Worm (Caenorhabditis elegans): ENCODE data around the gene C23H4.8.

Gene C23H4.8

DNA sequence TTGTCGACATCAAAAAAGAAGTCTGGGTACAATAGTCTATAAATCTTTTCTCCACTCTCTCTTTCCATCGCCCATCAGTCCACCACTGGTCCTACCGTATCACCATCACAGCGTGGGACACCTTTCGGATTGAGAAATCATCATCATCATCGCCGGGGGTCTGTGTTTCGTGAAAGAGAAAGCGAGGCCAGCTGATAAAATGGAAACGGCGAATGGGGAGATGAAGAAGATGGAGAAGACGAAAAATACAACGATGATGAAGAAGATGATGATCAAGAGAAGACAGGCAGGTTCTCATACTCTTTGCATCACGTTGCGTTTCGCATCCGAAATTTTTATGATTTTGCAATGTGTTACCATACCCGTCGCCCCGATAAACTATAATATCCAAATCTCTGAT is 40.6 kb upstream of the C23H4.8 start (continued):
- no peak for TF ChIP-seq R02D3.7 (tag; optimal IDR thresholded peaks at IDR 0.05)
- no peak for TF ChIP-seq aly-2 (tag; optimal IDR thresholded peaks at IDR 0.05)
- no peak for TF ChIP-seq mab-5 (tag; optimal IDR thresholded peaks at IDR 0.05)
- no peak for TF ChIP-seq ama-1 (optimal IDR thresholded peaks at IDR 0.05)
- no peak for TF ChIP-seq nhr-6 (tag; optimal IDR thresholded peaks at IDR 0.05)
- TF ChIP-seq C34F6.9 (tag; optimal IDR thresholded peaks at IDR 0.05) = no peak
- TF ChIP-seq ztf-4 (tag; optimal IDR thresholded peaks at IDR 0.05) = no peak
- no peak for TF ChIP-seq ceh-82 (tag; optimal IDR thresholded peaks at IDR 0.05)
- no peak for TF ChIP-seq lin-11 (tag; optimal IDR thresholded peaks at IDR 0.05)
- TF ChIP-seq alr-1 (tag; optimal IDR thresholded peaks at IDR 0.05) = no peak
- TF ChIP-seq zag-1 (tag; optimal IDR thresholded peaks at IDR 0.05) = no peak
- no peak for TF ChIP-seq peb-1 (tag; optimal IDR thresholded peaks at IDR 0.05)

DNA sequence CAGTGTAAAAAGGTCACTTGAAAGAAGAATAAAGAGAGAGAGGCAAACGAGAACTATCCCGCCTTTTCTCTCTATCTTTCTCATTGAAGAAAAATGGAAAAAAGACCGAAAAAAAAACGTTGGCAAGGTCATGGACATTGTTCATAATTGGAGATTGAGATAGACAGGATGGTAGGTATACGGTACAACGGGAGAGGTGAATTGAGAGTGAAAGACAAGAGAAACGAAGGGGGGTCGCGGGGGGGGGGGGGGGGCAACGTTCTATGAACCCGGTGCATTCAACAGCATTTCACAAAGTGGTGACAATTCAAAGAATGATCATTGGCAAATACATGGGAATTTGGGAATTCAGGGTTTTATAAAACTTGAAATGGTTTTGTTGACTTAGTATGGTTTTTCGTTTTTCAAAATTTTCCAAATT is 40.2 kb upstream of the C23H4.8 start:
- TF ChIP-seq unc-62 (GFP tag; optimal IDR thresholded peaks at IDR 0.05) = no peak
- no peak for TF ChIP-seq nhr-6 (tag; optimal IDR thresholded peaks at IDR 0.05)
- no peak for TF ChIP-seq ztf-4 (tag; optimal IDR thresholded peaks at IDR 0.05)
- peak; percentile 45 for TF ChIP-seq crh-2 (tag; optimal IDR thresholded peaks at IDR 0.05)
- no peak for TF ChIP-seq sem-4 (tag; optimal IDR thresholded peaks at IDR 0.05)
- TF ChIP-seq fos-1 (tag; optimal IDR thresholded peaks at IDR 0.05) = no peak
- no peak for TF ChIP-seq snpc-4 (tag; optimal IDR thresholded peaks at IDR 0.05)
- TF ChIP-seq nhr-25 (tag; optimal IDR thresholded peaks at IDR 0.05) = peak; percentile 68
- no peak for TF ChIP-seq skn-1 (tag; optimal IDR thresholded peaks at IDR 0.05)

DNA sequence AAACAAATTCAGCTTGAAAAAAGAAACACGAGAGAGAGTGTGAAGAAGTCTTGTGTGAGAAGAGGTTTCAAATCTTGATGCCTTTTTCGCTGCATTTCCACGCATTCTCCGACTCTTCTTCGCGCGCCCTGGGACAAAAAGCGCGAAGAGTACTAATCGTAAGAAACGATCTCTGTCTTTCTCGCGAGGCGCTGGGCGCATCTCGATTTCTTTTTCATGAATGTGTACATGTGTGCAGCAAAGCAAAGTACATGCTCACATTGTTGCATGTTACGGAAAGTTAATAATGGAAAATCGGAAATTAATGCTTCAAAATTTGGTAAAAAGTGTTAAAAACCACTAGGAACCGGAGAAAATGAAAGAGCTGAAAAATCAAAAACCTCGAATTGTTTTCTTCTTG is 39.5 kb upstream of the C23H4.8 start:
- TF ChIP-seq nhr-25 (tag; optimal IDR thresholded peaks at IDR 0.05) (no peak), aly-2 (tag; optimal IDR thresholded peaks at IDR 0.05) (no peak), nhr-10 (tag; optimal IDR thresholded peaks at IDR 0.05) (no peak), mbf-1 (tag; optimal IDR thresholded peaks at IDR 0.05) (no peak), sem-4 (tag; optimal IDR thresholded peaks at IDR 0.05) (peak; percentile 21), nhr-129 (tag; optimal IDR thresholded peaks at IDR 0.05) (no peak), nhr-23 (tag; optimal IDR thresholded peaks at IDR 0.05) (no peak), nhr-237 (tag; optimal IDR thresholded peaks at IDR 0.05) (no peak), egl-27 (tag; optimal IDR thresholded peaks at IDR 0.05) (no peak), unc-55 (GFP tag; optimal IDR thresholded peaks at IDR 0.05) (peak; percentile 3), lin-39 (tag; optimal IDR thresholded peaks at IDR 0.05) (no peak), peb-1 (tag; optimal IDR thresholded peaks at IDR 0.05) (no peak), ceh-82 (tag; optimal IDR thresholded peaks at IDR 0.05) (no peak)

DNA sequence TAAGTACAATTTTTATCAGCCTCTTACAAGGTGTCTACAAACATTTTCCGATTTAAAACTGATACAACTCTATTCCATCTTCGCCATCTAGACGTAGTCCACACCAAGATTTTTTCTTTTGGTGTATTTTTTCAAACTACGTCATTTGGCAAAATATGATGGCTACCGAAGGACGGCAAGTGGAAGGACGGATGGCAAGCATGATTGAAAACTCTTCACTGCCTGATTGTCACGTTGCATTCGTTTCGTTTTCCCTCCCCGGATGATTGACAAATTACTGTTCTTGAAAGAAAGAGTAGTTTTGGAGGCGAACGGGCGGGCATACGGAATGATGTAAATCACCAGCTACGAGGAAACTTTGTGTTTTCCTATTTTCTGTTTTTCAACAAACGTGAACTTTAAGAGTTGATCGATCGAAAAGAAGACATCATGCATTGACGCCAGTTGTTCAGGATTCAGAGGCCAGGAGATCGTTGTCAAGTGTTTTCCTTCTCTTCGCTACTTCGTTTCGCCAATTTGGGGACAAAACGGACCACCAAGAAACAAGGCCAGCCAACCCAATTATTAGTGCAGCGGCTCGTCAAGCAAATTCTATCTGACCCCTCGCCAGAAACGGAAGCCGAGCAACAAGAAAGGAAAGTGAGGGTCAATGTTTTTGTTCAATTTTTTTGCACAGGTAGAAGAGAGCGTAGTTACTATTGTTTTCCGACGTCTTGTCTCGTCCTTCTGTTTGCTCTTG is 38.5 kb upstream of the C23H4.8 start:
- peak; percentile 62 for TF ChIP-seq nhr-25 (tag; optimal IDR thresholded peaks at IDR 0.05)
- no peak for TF ChIP-seq egl-27 (tag; optimal IDR thresholded peaks at IDR 0.05)
- peak in 1 of 2 experiments; percentile 7 for TF ChIP-seq lsy-2 (tag; optimal IDR thresholded peaks at IDR 0.05)
- peak; percentile 5 for TF ChIP-seq crh-2 (tag; optimal IDR thresholded peaks at IDR 0.05)
- peak; percentile 13 for TF ChIP-seq C34F6.9 (tag; optimal IDR thresholded peaks at IDR 0.05)
- TF ChIP-seq sem-4 (tag; optimal IDR thresholded peaks at IDR 0.05) = peak; percentile 27

DNA sequence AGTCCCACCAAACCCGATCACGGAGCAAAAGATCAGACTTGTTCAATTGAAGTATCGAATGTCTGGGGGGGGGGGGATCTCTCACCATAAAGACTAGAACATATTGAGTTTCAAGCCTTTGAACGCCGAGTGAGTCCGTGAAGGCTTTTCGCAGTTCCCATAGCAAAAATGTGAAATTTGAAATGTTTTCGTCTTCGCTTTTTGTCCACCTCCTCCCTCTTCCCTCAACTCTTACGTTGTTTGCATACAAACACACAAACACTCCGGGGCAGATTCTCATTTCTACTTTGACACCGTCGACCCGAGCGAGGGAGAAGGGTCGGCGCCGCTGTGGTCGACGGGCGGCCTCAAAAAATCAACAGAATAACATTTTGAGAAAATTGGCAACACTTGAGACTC is 38.0 kb upstream of the C23H4.8 start:
- peak; percentile 58 for TF ChIP-seq sma-9 (GFP tag; optimal IDR thresholded peaks at IDR 0.05)
- TF ChIP-seq sma-9 (tag; optimal IDR thresholded peaks at IDR 0.05) = no peak
- TF ChIP-seq F13H6.1 (tag; optimal IDR thresholded peaks at IDR 0.05) = peak; percentile 75
- no peak for TF ChIP-seq zag-1 (tag; optimal IDR thresholded peaks at IDR 0.05)
- no peak for TF ChIP-seq peb-1 (tag; optimal IDR thresholded peaks at IDR 0.05)
- peak; percentile 3 for TF ChIP-seq nhr-129 (tag; optimal IDR thresholded peaks at IDR 0.05)

DNA sequence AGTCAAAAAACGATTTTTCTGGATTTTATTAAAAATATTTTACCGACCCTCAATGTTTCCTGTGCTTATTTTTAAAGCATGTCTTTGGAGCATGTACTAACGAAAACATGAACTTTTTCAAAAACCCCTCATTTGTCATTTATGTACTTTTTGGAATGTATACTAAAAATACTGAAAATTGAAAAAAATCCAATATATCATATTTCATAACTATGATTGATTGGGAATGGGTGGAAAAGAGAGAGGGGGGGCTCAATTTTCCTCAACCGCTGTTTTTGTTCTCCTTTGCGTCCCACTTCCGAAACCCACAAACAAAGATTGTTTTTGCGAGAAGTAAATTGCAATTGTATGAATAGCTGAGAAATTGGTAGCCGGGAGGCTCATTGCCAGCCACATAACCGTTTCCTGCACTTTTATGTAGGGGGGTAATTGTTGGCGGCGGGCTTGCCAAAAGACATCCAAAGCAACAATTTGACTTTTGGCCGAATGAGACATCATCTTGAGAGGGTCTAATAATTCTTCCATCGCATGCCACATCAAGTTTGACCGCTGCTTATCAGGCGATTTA is 37.1 kb upstream of the C23H4.8 start:
- no peak for TF ChIP-seq nhr-77 (tag; optimal IDR thresholded peaks at IDR 0.05)
- no peak for TF ChIP-seq sem-4 (tag; optimal IDR thresholded peaks at IDR 0.05)
- peak; percentile 48 for TF ChIP-seq mab-5 (tag; optimal IDR thresholded peaks at IDR 0.05)
- peak; percentile 73 for TF ChIP-seq unc-55 (GFP tag; optimal IDR thresholded peaks at IDR 0.05)
- no peak for TF ChIP-seq blmp-1 (tag; optimal IDR thresholded peaks at IDR 0.05; ENCODE audit: insufficient read depth)
- no peak for TF ChIP-seq unc-62 (GFP tag; optimal IDR thresholded peaks at IDR 0.05)
- TF ChIP-seq F13H6.1 (tag; optimal IDR thresholded peaks at IDR 0.05) = no peak
- TF ChIP-seq nhr-237 (tag; optimal IDR thresholded peaks at IDR 0.05) = no peak
- no peak for TF ChIP-seq ama-1 (optimal IDR thresholded peaks at IDR 0.05)
- TF ChIP-seq snpc-4 (tag; optimal IDR thresholded peaks at IDR 0.05) = no peak
- no peak for TF ChIP-seq lin-13 (GFP tag; optimal IDR thresholded peaks at IDR 0.05)
- TF ChIP-seq gmeb-1 (tag; optimal IDR thresholded peaks at IDR 0.05) = no peak
